Fruit fly (Drosophila melanogaster): ENCODE measurements around the gene CG17364.

DNA sequence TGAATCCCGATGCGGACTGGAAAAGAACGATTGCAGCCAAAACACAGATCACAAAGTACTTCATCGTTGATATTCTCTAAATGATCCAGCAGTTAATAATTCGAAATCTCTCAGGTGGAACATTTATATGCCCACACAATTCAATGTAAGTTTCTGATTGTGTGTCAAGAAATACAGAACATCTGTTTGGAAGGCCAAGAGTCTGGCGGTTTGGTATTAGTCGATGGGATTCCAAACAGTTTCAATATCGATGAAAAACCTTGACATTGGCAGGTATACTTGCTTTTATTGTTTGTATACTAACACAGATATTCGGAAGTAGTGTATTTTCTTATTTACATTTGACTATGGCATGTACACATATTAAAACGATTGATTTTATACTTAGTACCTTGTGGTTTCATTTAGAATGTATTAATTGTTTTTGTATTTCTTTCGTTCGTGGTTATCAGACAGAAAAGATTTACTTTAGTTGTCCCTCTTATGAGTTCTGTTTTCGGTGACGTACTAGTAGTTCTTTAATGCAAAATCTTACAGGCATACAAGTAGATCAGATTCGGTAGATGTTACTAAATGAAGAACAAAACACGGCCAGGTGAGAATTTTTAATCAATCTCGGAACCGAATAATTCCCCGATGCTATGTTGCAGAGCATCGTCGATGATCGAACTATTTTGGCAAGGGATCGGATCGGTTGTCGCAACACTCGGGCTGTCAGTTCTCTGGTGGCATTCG lies 19.7 kb downstream of the CG17364 start, which contains the start of the genes CG13738 and Hsc70-1:
- TF ChIP-seq CG8478 (optimal IDR thresholded peaks at IDR 0.05) (no peak), CTCF (optimal IDR thresholded peaks at IDR 0.05) (no peak)

Measured in S2 (cell line).